Worm (Caenorhabditis elegans): ENCODE data around the gene clc-24.
A peak's percentile ranks its signal among the peaks of the same experiment; 100 is the strongest.
"Not testable (repeated sequence)": the region's sequence is repeated elsewhere in the genome, so short reads cannot be mapped to it uniquely, and the experiment has no call there.

Gene clc-24

ce11 chrIII:1008091-1008490 is 1.7 kb upstream of the clc-24 start, which contains the start of gene clc-27:
TSS of gene clc-27 (plus strand) at chrIII:1008391.
- TF ChIP-seq repo-1 (tag; optimal IDR thresholded peaks at IDR 0.05), result no peak
- no peak for TF ChIP-seq bed-1 (GFP tag; IDR thresholded peaks at IDR 0.05)
- TF ChIP-seq F57C9.4 (tag; optimal IDR thresholded peaks at IDR 0.05), result no peak
- TF ChIP-seq dpff-1 (tag; optimal IDR thresholded peaks at IDR 0.05), result no peak
- no peak for TF ChIP-seq sea-2 (GFP tag; IDR thresholded peaks at IDR 0.05)
- TF ChIP-seq B0019.2 (GFP tag; conservative IDR thresholded peaks at IDR 0.05), result no peak
- TF ChIP-seq nhr-27 (tag; optimal IDR thresholded peaks at IDR 0.05), result no peak
- TF ChIP-seq B0261.1 (tag; optimal IDR thresholded peaks at IDR 0.05), result no peak
- no peak for TF ChIP-seq chd-7 (tag; optimal IDR thresholded peaks at IDR 0.05)
- no peak for TF ChIP-seq ztf-3 (GFP tag; optimal IDR thresholded peaks at IDR 0.05)
- TF ChIP-seq ama-1 (optimal IDR thresholded peaks at IDR 0.05), result no peak
- no peak for TF ChIP-seq ama-1 (GFP tag; optimal IDR thresholded peaks at IDR 0.05)
- no peak for TF ChIP-seq sptf-2 (GFP tag; optimal IDR thresholded peaks at IDR 0.05)
- no peak for TF ChIP-seq lin-40 (tag; optimal IDR thresholded peaks at IDR 0.05)

- TF ChIP-seq zfh-2 (GFP tag; conservative IDR thresholded peaks at IDR 0.05) (0 out of 2 replicates have a peak, but pooled peaks have one; percentile 16), egrh-3 (GFP tag; IDR thresholded peaks at IDR 0.05) (peak; percentile 38; the same call in 1 of the 2 replicates), tbp1 (GFP tag; optimal IDR thresholded peaks at IDR 0.05) (peak; percentile 26), lin-26 (GFP tag; IDR thresholded peaks at IDR 0.05) (0 out of 2 replicates have a peak, but pooled peaks have one; percentile 52), rpc-1 (tag; optimal IDR thresholded peaks at IDR 0.05) (peak; percentile 22), Y79H2A.3 (GFP tag; conservative IDR thresholded peaks at IDR 0.05) (0 out of 2 replicates have a peak, but pooled peaks have one; percentile 22)
- TF ChIP-seq rpc-1 (optimal IDR thresholded peaks at IDR 0.05), result not testable (repeated sequence)
Measured at ce11 chrIII:1009034-1009433, 803 bp upstream of the clc-24 start.

- TF ChIP-seq atf-7 (tag; optimal IDR thresholded peaks at IDR 0.05) (no peak), pbrm-1 (GFP tag; IDR thresholded peaks at IDR 0.05) (no peak)
Measured at ce11 chrIII:1016080-1016479, 6.2 kb downstream of the clc-24 start, which contains the start of gene Y34F4.3. TSS of gene Y34F4.3 (minus strand) at chrIII:1016180.

- TF ChIP-seq atf-7 (tag; optimal IDR thresholded peaks at IDR 0.05) (no peak), nhr-80 (tag; optimal IDR thresholded peaks at IDR 0.05) (peak; percentile 20)
Measured at ce11 chrIII:1020732-1021131, 10.9 kb downstream of the clc-24 start, which contains the start of gene clc-23. TSS of gene clc-23 (plus strand) at chrIII:1020954.

- TF ChIP-seq Y53G8AR.9 (GFP tag; conservative IDR thresholded peaks at IDR 0.05), result no peak
- peak; percentile 19 for TF ChIP-seq nhr-80 (tag; optimal IDR thresholded peaks at IDR 0.05)
- no peak; the same call in 1 of the 2 replicates for TF ChIP-seq cebp-1 (GFP tag; IDR thresholded peaks at IDR 0.05)
- TF ChIP-seq cebp-1 (tag; optimal IDR thresholded peaks at IDR 0.05), result peak; percentile 33
Measured at ce11 chrIII:1026261-1026660, 16.4 kb downstream of the clc-24 start, which contains the start of gene clc-25. TSS of gene clc-25 (minus strand) at chrIII:1026361.

- TF ChIP-seq nhr-80 (tag; optimal IDR thresholded peaks at IDR 0.05), result peak; percentile 67
- TF ChIP-seq lag-1 (GFP tag; IDR thresholded peaks at IDR 0.05), result no peak
- no peak for TF ChIP-seq hmg-20 (GFP tag; IDR thresholded peaks at IDR 0.05)
- TF ChIP-seq attf-6 (GFP tag; IDR thresholded peaks at IDR 0.05), result no peak
- TF ChIP-seq bed-2 (GFP tag; IDR thresholded peaks at IDR 0.05), result no peak
- TF ChIP-seq attf-3 (GFP tag; conservative IDR thresholded peaks at IDR 0.05), result no peak
- no peak for TF ChIP-seq Y53G8AR.9 (GFP tag; conservative IDR thresholded peaks at IDR 0.05)
- no peak for TF ChIP-seq sptf-2 (GFP tag; optimal IDR thresholded peaks at IDR 0.05)
- TF ChIP-seq ccch-3 (GFP tag; optimal IDR thresholded peaks at IDR 0.05), result no peak
- no peak for TF ChIP-seq nhr-120 (GFP tag; IDR thresholded peaks at IDR 0.05)
- no peak for TF ChIP-seq ztf-18 (tag; optimal IDR thresholded peaks at IDR 0.05)
- TF ChIP-seq die-1 (tag; optimal IDR thresholded peaks at IDR 0.05), result no peak
- no peak for TF ChIP-seq cebp-2 (GFP tag; IDR thresholded peaks at IDR 0.05)
- TF ChIP-seq dox-1 (GFP tag; IDR thresholded peaks at IDR 0.05), result 0 out of 2 replicates have a peak, but pooled peaks have one; percentile 47
- no peak for TF ChIP-seq xnd-1 (tag; optimal IDR thresholded peaks at IDR 0.05)
- no peak for TF ChIP-seq lsl-1 (GFP tag; optimal IDR thresholded peaks at IDR 0.05)
Measured at ce11 chrIII:1028233-1028632, 18.4 kb downstream of the clc-24 start.

Measured in whole organism, young adult.